Worm (Caenorhabditis elegans) whole organism, young adult: ENCODE measurements around the gene tif-1A.

Experiments
- B0336.3 ChIP-seq: fragments of 200-800 bp; sonication (Bioruptor generic); IDR thresholded peaks from 2 replicates; pipeline ENCODE4 v1.3.6; 2022; ENCODE audit warnings: missing genetic modification characterization, missing compliant biosample characterization
- D2030.7 ChIP-seq: fragments of 200-800 bp; sonication (Bioruptor generic); IDR thresholded peaks from 2 replicates; pipeline ENCODE4 v1.3.6; 2022; ENCODE audit warnings: missing genetic modification reagents, missing genetic modification characterization, missing compliant biosample characterization
- F10E7.11 ChIP-seq: sonication (generic microtip); optimal IDR thresholded peaks from 2 replicates; lab custom pipeline; 2017; ENCODE audit warnings: mild to moderate bottlenecking, missing genetic modification characterization, moderate library complexity, missing compliant biosample characterization
- F22D6.2 ChIP-seq: sonication (generic microtip); optimal IDR thresholded peaks from 2 replicates; lab custom pipeline; 2016; ENCODE audit warnings: mild to moderate bottlenecking, missing genetic modification characterization, missing compliant biosample characterization
- F49E8.2 ChIP-seq: sonication (generic microtip); optimal IDR thresholded peaks from 3 replicates; lab custom pipeline; 2017; ENCODE audit warnings: missing genetic modification characterization, mild to moderate bottlenecking, missing compliant biosample characterization, antibody characterized with exemption, moderate library complexity; ENCODE audit not compliant: insufficient read depth
- F57A8.1 ChIP-seq: fragments of 200-800 bp; sonication (Bioruptor generic); optimal IDR thresholded peaks from 2 replicates; lab custom pipeline; 2018; ENCODE audit warnings: mild to moderate bottlenecking, missing genetic modification characterization, moderate library complexity, missing compliant biosample characterization
- K11D2.4 ChIP-seq: fragments of 200-800 bp; sonication (Bioruptor generic); IDR thresholded peaks from 2 replicates; pipeline ENCODE4 v1.3.6; 2022; ENCODE audit warnings: missing genetic modification reagents, missing genetic modification characterization, missing compliant biosample characterization
- K12H6.12 ChIP-seq: fragments of 200-800 bp; sonication (Bioruptor generic); optimal IDR thresholded peaks from 2 replicates; lab custom pipeline; 2018; ENCODE audit warnings: mild to moderate bottlenecking, missing genetic modification characterization, missing compliant biosample characterization
- Y56A3A.18 ChIP-seq: fragments of 200-800 bp; sonication (Bioruptor generic); IDR thresholded peaks from 2 replicates; pipeline ENCODE4 v1.3.6; 2022; ENCODE audit warnings: missing genetic modification reagents, missing genetic modification characterization, missing compliant biosample characterization
- Y67H2A.10 ChIP-seq: fragments of 200-800 bp; sonication (Bioruptor generic); conservative IDR thresholded peaks from 2 replicates; pipeline ENCODE4 v1.3.6; 2022; ENCODE audit warnings: missing genetic modification reagents, missing genetic modification characterization, missing compliant biosample characterization
- akir-1 ChIP-seq: fragments of 200-800 bp; sonication (Bioruptor generic); optimal IDR thresholded peaks from 2 replicates; lab custom pipeline; 2018; ENCODE audit warnings: mild to moderate bottlenecking, missing genetic modification characterization, moderate library complexity, missing compliant biosample characterization
- ama-1 ChIP-seq, 3 experiments: fragments of 150-350 bp in 1 of 3; sonication (generic microtip) in 2 of 3; optimal IDR thresholded peaks; 2 replicates each; lab custom pipeline; 2014 to 2018; ENCODE audit warnings: missing biosample characterization in 2 of 3, missing genetic modification characterization in 2 of 3, missing genetic modification reagents in 2 of 3
- aptf-2 ChIP-seq: fragments of 200-800 bp; sonication (Bioruptor generic); conservative IDR thresholded peaks from 2 replicates; pipeline ENCODE4 v1.3.6; 2022; ENCODE audit warnings: missing genetic modification reagents, missing genetic modification characterization, missing compliant biosample characterization
- aptf-3 ChIP-seq: fragments of 200-800 bp; sonication (Bioruptor generic); IDR thresholded peaks from 2 replicates; pipeline ENCODE4 v1.3.6; 2022; ENCODE audit warnings: missing genetic modification characterization, missing compliant biosample characterization
- atf-7 ChIP-seq: sonication (generic microtip); optimal IDR thresholded peaks from 2 replicates; lab custom pipeline; 2017; ENCODE audit warnings: mild to moderate bottlenecking, missing genetic modification characterization, missing compliant biosample characterization
- bed-2 ChIP-seq: fragments of 200-800 bp; sonication (Bioruptor generic); IDR thresholded peaks from 2 replicates; pipeline ENCODE4 v1.3.6; 2022; ENCODE audit warnings: missing genetic modification reagents, missing genetic modification characterization, missing compliant biosample characterization
- ceh-40 ChIP-seq: fragments of 200-800 bp; sonication (Bioruptor generic); IDR thresholded peaks from 2 replicates; pipeline ENCODE4 v1.3.6; 2022; ENCODE audit warnings: missing genetic modification characterization, missing compliant biosample characterization
- ceh-58 ChIP-seq: fragments of 200-800 bp; sonication (Bioruptor generic); IDR thresholded peaks from 2 replicates; pipeline ENCODE4 v1.3.6; 2022; ENCODE audit warnings: missing genetic modification characterization, missing compliant biosample characterization
- ceh-91 ChIP-seq: fragments of 200-800 bp; sonication (Bioruptor generic); IDR thresholded peaks from 2 replicates; pipeline ENCODE4 v1.3.6; 2022; ENCODE audit warnings: missing genetic modification reagents, missing genetic modification characterization, missing compliant biosample characterization
- egl-44 ChIP-seq: fragments of 200-800 bp; sonication (Bioruptor generic); IDR thresholded peaks from 2 replicates; pipeline ENCODE4 v1.3.6; 2022; ENCODE audit warnings: missing genetic modification reagents, missing genetic modification characterization, missing compliant biosample characterization
- hlh-12 ChIP-seq: sonication (generic microtip); optimal IDR thresholded peaks from 2 replicates; lab custom pipeline; 2016; ENCODE audit warnings: missing genetic modification characterization, missing compliant biosample characterization
- hlh-26 ChIP-seq: fragments of 200-800 bp; sonication (Bioruptor generic); conservative IDR thresholded peaks from 2 replicates; pipeline ENCODE4 v1.3.6; 2022; ENCODE audit warnings: missing genetic modification reagents, missing genetic modification characterization, missing compliant biosample characterization
- hmg-1.2 ChIP-seq: fragments of 200-800 bp; sonication (Bioruptor generic); IDR thresholded peaks from 2 replicates; pipeline ENCODE4 v1.3.6; 2022; ENCODE audit warnings: missing genetic modification reagents, missing genetic modification characterization, missing compliant biosample characterization
- hsf-1 ChIP-seq: fragments of 200-800 bp; sonication (Bioruptor generic); IDR thresholded peaks from 2 replicates; pipeline ENCODE4 v1.3.6; 2022; ENCODE audit warnings: missing genetic modification reagents, missing genetic modification characterization, missing compliant biosample characterization
- lin-26 ChIP-seq: fragments of 200-800 bp; sonication (Bioruptor generic); IDR thresholded peaks from 2 replicates; pipeline ENCODE4 v1.3.6; 2022; ENCODE audit warnings: missing genetic modification reagents, missing genetic modification characterization, missing compliant biosample characterization
- lsl-1 ChIP-seq: fragments of 200-800 bp; sonication (Bioruptor generic); optimal IDR thresholded peaks from 2 replicates; lab custom pipeline; 2018; ENCODE audit warnings: mild to moderate bottlenecking, missing genetic modification characterization, moderate library complexity, missing compliant biosample characterization
- madf-8 ChIP-seq: fragments of 200-800 bp; sonication (Bioruptor generic); conservative IDR thresholded peaks from 2 replicates; pipeline ENCODE4 v1.3.6; 2022; ENCODE audit warnings: missing genetic modification reagents, missing genetic modification characterization, missing compliant biosample characterization
- mel-28 ChIP-seq: sonication (generic microtip); optimal IDR thresholded peaks from 2 replicates; lab custom pipeline; 2016; ENCODE audit warnings: borderline replicate concordance, mild to moderate bottlenecking, missing genetic modification characterization, missing compliant biosample characterization
- mxl-1 ChIP-seq: sonication (generic microtip); optimal IDR thresholded peaks from 2 replicates; lab custom pipeline; 2016; ENCODE audit warnings: missing genetic modification characterization, missing compliant biosample characterization
- nfya-1 ChIP-seq: sonication (generic microtip); optimal IDR thresholded peaks from 2 replicates; lab custom pipeline; 2017; ENCODE audit warnings: antibody characterized with exemption, missing compliant biosample characterization, missing genetic modification characterization, borderline replicate concordance; ENCODE audit not compliant: insufficient read depth
- nhr-120 ChIP-seq: fragments of 200-800 bp; sonication (Bioruptor generic); IDR thresholded peaks from 2 replicates; pipeline ENCODE4 v1.3.6; 2022; ENCODE audit warnings: missing genetic modification characterization, missing compliant biosample characterization
- nhr-80 ChIP-seq: sonication (generic microtip); optimal IDR thresholded peaks from 2 replicates; lab custom pipeline; 2016; ENCODE audit warnings: missing genetic modification characterization, missing compliant biosample characterization
- pha-4 ChIP-seq: fragments of 150-350 bp; sonication (generic microtip); optimal IDR thresholded peaks from 2 replicates; lab custom pipeline; 2014; ENCODE audit warnings: missing biosample characterization, missing genetic modification reagents, missing genetic modification characterization
- snpc-1.1 ChIP-seq: sonication (generic microtip); optimal IDR thresholded peaks from 2 replicates; lab custom pipeline; 2017; ENCODE audit warnings: missing genetic modification characterization, mild to moderate bottlenecking, missing compliant biosample characterization, antibody characterized with exemption, moderate library complexity, missing genotype, missing genetic modification reagents; ENCODE audit not compliant: insufficient read depth
- snpc-3.4 ChIP-seq: sonication (generic microtip); optimal IDR thresholded peaks from 2 replicates; lab custom pipeline; 2017; ENCODE audit warnings: missing genetic modification characterization, mild to moderate bottlenecking, missing compliant biosample characterization, antibody characterized with exemption, moderate library complexity, missing genotype, missing genetic modification reagents
- snpc-4 ChIP-seq, 5 experiments: fragments of 150-350 bp in 1 of 5; sonication (generic microtip) in 4 of 5; optimal IDR thresholded peaks; 2 replicates each; lab custom pipeline; 2014 to 2018; ENCODE audit warnings: missing genetic modification characterization in 5 of 5, missing biosample characterization in 3 of 5, antibody characterized with exemption in 2 of 5, mild to moderate bottlenecking in 2 of 5, missing compliant biosample characterization in 2 of 5, missing genotype in 2 of 5, moderate library complexity in 2 of 5, missing genetic modification reagents in 1 of 5
- tbp1 ChIP-seq: fragments of 200-800 bp; sonication (Bioruptor generic); optimal IDR thresholded peaks from 2 replicates; lab custom pipeline; 2018; ENCODE audit warnings: mild to moderate bottlenecking, missing genetic modification characterization, missing compliant biosample characterization
- tbx-9 ChIP-seq: sonication (generic microtip); optimal IDR thresholded peaks from 2 replicates; lab custom pipeline; 2016; ENCODE audit warnings: borderline replicate concordance, missing genetic modification characterization, inconsistent platforms, missing compliant biosample characterization
- unc-130 ChIP-seq: sonication (generic microtip); optimal IDR thresholded peaks from 2 replicates; lab custom pipeline; 2016; ENCODE audit warnings: missing genetic modification reagents, missing genetic modification characterization, missing compliant biosample characterization
- ztf-26 ChIP-seq: sonication (generic microtip); optimal IDR thresholded peaks from 2 replicates; lab custom pipeline; 2017; ENCODE audit warnings: missing genetic modification characterization, missing compliant biosample characterization
- ztf-28 ChIP-seq: fragments of 200-800 bp; sonication (Bioruptor generic); IDR thresholded peaks from 2 replicates; pipeline ENCODE4 v1.3.6; 2022; ENCODE audit warnings: missing genetic modification reagents, missing genetic modification characterization, missing compliant biosample characterization

The tif-1A gene

DNA sequence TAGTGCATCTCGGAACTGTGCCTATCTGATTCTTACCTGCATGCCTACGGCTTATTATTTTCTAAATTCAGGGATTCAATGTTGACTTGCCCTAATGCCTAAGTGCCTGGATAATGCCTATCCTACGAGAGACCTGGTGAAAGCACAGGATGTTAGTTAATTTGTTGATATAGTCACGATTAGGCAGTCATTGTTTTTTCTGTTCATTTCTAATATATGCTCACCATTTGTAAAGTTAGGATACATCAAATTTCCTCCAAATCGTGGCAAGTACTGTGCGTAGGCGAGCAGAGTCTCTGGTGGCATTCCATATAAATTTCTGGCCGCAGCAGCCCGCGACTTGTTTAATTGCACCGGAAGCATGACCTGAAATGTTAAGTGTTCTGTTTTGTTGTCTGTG is 37.8 kb downstream of the tif-1A start:
- no peak for TF ChIP-seq ztf-26 (tag; lab: Kevin White, UChicago)
- no peak for TF ChIP-seq mel-28 (tag; lab: Kevin White, UChicago)
- TF ChIP-seq snpc-1.1: no peak
- no peak for TF ChIP-seq K11D2.4
- no peak for TF ChIP-seq pha-4
- no peak for TF ChIP-seq aptf-2 (GFP tag; lab: Robert Waterston, UW)
- TF ChIP-seq tbx-9 (tag; lab: Kevin White, UChicago): no peak
- no peak for TF ChIP-seq F57A8.1 (GFP tag; lab: Kevin White, UChicago)
- TF ChIP-seq B0336.3 (GFP tag; lab: Robert Waterston, UW): no peak
- no peak for TF ChIP-seq ceh-91 (GFP tag; lab: Robert Waterston, UW)
- TF ChIP-seq madf-8 (GFP tag; lab: Robert Waterston, UW): no peak
- no peak for TF ChIP-seq bed-2 (GFP tag; lab: Robert Waterston, UW)
- no peak for TF ChIP-seq ceh-40 (GFP tag; lab: Robert Waterston, UW)
- TF ChIP-seq akir-1: no peak
- no peak for TF ChIP-seq ceh-58 (GFP tag; lab: Robert Waterston, UW)
- TF ChIP-seq Y56A3A.18 (GFP tag; lab: Robert Waterston, UW): no peak

DNA sequence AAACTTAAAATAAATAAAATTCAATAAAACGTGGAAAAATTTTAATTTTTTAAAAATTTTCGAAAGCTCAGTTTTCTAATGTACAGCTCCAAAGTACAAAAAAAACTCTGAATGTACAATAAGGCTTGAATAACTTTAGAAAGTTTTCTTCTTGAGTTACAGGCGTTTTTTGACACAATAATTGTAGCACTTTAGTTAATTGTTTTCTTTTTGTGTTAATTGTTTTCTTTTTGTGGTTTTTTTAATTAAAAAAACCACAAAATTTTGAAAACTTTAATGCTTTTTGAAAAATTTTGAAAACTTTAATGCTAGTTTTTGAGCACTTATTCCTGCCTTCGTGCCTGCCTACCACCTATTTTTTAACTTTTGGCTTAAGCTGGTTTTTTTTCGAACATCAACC is 39.7 kb downstream of the tif-1A start, which contains the start of gene R10E9.2:
Gene R10E9.2 (minus strand): TSS at position 101 of the 400 bp plus-strand sequence.
- TF ChIP-seq F10E7.11 (tag; lab: Kevin White, UChicago): no peak
- no peak for TF ChIP-seq bed-2 (GFP tag; lab: Robert Waterston, UW)
- TF ChIP-seq D2030.7 (GFP tag; lab: Robert Waterston, UW): no peak
- TF ChIP-seq ama-1 (optimal IDR thresholded peaks at IDR 0.05; lab: Kevin White, UChicago): no peak
- TF ChIP-seq ama-1 (GFP tag; optimal IDR thresholded peaks at IDR 0.05; lab: Kevin White, UChicago): no peak
- TF ChIP-seq nfya-1: no peak
- no peak for TF ChIP-seq lin-26 (GFP tag; lab: Robert Waterston, UW)
- TF ChIP-seq snpc-4 (GFP tag; optimal IDR thresholded peaks at IDR 0.05; lab: Kevin White, UChicago): no peak
- no peak for TF ChIP-seq snpc-4 (tag; optimal IDR thresholded peaks at IDR 0.05; lab: Kevin White, UChicago)
- no peak for TF ChIP-seq lsl-1 (GFP tag; lab: Kevin White, UChicago)
- no peak for TF ChIP-seq hsf-1 (GFP tag; lab: Robert Waterston, UW)
- no peak for TF ChIP-seq hlh-12 (tag; lab: Kevin White, UChicago)
- no peak for TF ChIP-seq F22D6.2 (tag; lab: Kevin White, UChicago)
- TF ChIP-seq mxl-1 (tag; lab: Kevin White, UChicago): no peak
- no peak for TF ChIP-seq nhr-120 (GFP tag; lab: Robert Waterston, UW)
- no peak for TF ChIP-seq atf-7
- no peak for TF ChIP-seq K12H6.12 (tag; lab: Kevin White, UChicago)
- TF ChIP-seq, all 124 proteins: peak for 0

DNA sequence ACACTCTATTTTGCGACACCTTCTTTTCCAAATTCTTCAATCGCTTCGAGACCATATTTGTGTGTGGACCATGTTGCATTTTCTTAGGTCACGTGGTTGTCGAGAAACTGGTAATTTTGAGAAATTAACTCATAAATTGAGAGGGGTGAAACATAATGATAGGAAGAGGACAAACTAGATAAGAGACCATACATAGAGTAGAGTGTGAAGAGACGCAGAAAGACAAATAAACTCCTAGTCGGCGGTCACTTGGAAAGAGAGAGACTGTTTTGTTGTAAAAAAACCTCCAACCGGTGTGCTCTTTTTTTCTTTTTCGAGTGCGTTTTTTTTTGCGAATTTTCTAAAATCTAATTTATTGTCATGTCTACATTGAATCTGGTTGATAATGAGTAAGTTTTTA is 43.9 kb downstream of the tif-1A start, which contains the start of gene R10E9.3:
Gene R10E9.3 (plus strand): TSS at position 235 of the 400 bp plus-strand sequence.
- TF ChIP-seq hlh-26 (GFP tag; lab: Robert Waterston, UW) (no peak), tbp1 (GFP tag; lab: Kevin White, UChicago) (no peak), nhr-80 (peak; percentile 58), egl-44 (GFP tag; lab: Robert Waterston, UW) (no peak), unc-130 (GFP tag; lab: Kevin White, UChicago) (no peak), snpc-3.4 (tag; lab: Kevin White, UChicago) (no peak), ztf-28 (no peak), F49E8.2 (no peak), Y67H2A.10 (no peak), hmg-1.2 (GFP tag; lab: Robert Waterston, UW) (peak; percentile 33; the same call in 1 of the 2 replicates), aptf-3 (GFP tag; lab: Robert Waterston, UW) (no peak)
